Worm (Caenorhabditis elegans) whole organism, late embryonic: ENCODE data around the gene D2021.4.

Source experiments
- C08G9.2 ChIP-seq: sonication (generic microtip); optimal IDR thresholded peaks from 2 replicates; lab custom pipeline; 2016; ENCODE audit warnings: mild to moderate bottlenecking, missing genetic modification characterization, moderate library complexity, missing compliant biosample characterization
- K02D7.2 ChIP-seq: sonication (generic microtip); optimal IDR thresholded peaks from 2 replicates; lab custom pipeline; 2017; ENCODE audit warnings: mild to moderate bottlenecking, missing genetic modification characterization, missing compliant biosample characterization
- K09A11.1 ChIP-seq: sonication (generic microtip); optimal IDR thresholded peaks from 2 replicates; lab custom pipeline; 2017; ENCODE audit warnings: antibody characterized with exemption, mild to moderate bottlenecking, missing genetic modification characterization, missing compliant biosample characterization; ENCODE audit not compliant: insufficient read depth
- Y22D7AL.16 ChIP-seq: sonication (generic microtip); optimal IDR thresholded peaks from 2 replicates; lab custom pipeline; 2016; ENCODE audit warnings: missing genetic modification characterization, missing compliant biosample characterization
- ama-1 ChIP-seq: fragments of 150-350 bp; optimal IDR thresholded peaks from 2 replicates; lab custom pipeline; 2014
- ceh-14 ChIP-seq: sonication (generic microtip); optimal IDR thresholded peaks from 2 replicates; lab custom pipeline; 2016; ENCODE audit warnings: missing genotype, missing genetic modification characterization, missing compliant biosample characterization
- ceh-18 ChIP-seq: sonication (generic microtip); optimal IDR thresholded peaks from 2 replicates; lab custom pipeline; 2016; ENCODE audit warnings: missing genetic modification characterization, missing compliant biosample characterization
- ceh-2 ChIP-seq: sonication (generic microtip); optimal IDR thresholded peaks from 2 replicates; lab custom pipeline; 2016; ENCODE audit warnings: missing genotype, missing genetic modification characterization, missing compliant biosample characterization
- ceh-22 ChIP-seq: sonication (generic microtip); optimal IDR thresholded peaks from 2 replicates; lab custom pipeline; 2017; ENCODE audit warnings: missing biosample characterization, missing genetic modification characterization
- ceh-24 ChIP-seq: sonication (generic microtip); optimal IDR thresholded peaks from 2 replicates; lab custom pipeline; 2016; ENCODE audit warnings: mild to moderate bottlenecking, missing genetic modification characterization, missing compliant biosample characterization
- ceh-30 ChIP-seq: fragments of 150-350 bp; optimal IDR thresholded peaks from 2 replicates; lab custom pipeline; 2014; ENCODE audit warnings: missing biosample characterization, missing genetic modification characterization
- ceh-31 ChIP-seq: sonication (generic microtip); optimal IDR thresholded peaks from 2 replicates; lab custom pipeline; 2016; ENCODE audit warnings: missing genetic modification characterization, missing compliant biosample characterization
- ceh-48 ChIP-seq: sonication (generic microtip); optimal IDR thresholded peaks from 2 replicates; lab custom pipeline; 2016; ENCODE audit warnings: missing genetic modification characterization, inconsistent platforms, missing compliant biosample characterization
- che-1 ChIP-seq: sonication (generic microtip); optimal IDR thresholded peaks from 2 replicates; lab custom pipeline; 2016; ENCODE audit warnings: mild to moderate bottlenecking, missing genetic modification characterization, missing compliant biosample characterization
- dmd-4 ChIP-seq: sonication (generic microtip); optimal IDR thresholded peaks from 2 replicates; lab custom pipeline; 2016; ENCODE audit warnings: borderline replicate concordance, missing genetic modification characterization, missing compliant biosample characterization
- ets-4 ChIP-seq: sonication (generic microtip); optimal IDR thresholded peaks from 2 replicates; lab custom pipeline; 2016; ENCODE audit warnings: missing genetic modification characterization, missing compliant biosample characterization
- fax-1 ChIP-seq: sonication (generic microtip); optimal IDR thresholded peaks from 2 replicates; lab custom pipeline; 2016; ENCODE audit warnings: missing genotype, missing genetic modification characterization, missing compliant biosample characterization
- fkh-6 ChIP-seq: sonication (generic microtip); optimal IDR thresholded peaks from 2 replicates; lab custom pipeline; 2016; ENCODE audit warnings: missing genetic modification characterization, missing compliant biosample characterization
- gmeb-2 ChIP-seq: sonication (generic microtip); optimal IDR thresholded peaks from 2 replicates; lab custom pipeline; 2016; ENCODE audit warnings: missing genetic modification characterization, inconsistent platforms, missing compliant biosample characterization
- hlh-13 ChIP-seq: fragments of 200-800 bp; sonication (Bioruptor generic); optimal IDR thresholded peaks from 2 replicates; lab custom pipeline; 2018; ENCODE audit warnings: mild to moderate bottlenecking, missing genetic modification characterization, missing compliant biosample characterization
- hlh-15 ChIP-seq: sonication (generic microtip); optimal IDR thresholded peaks from 2 replicates; lab custom pipeline; 2016; ENCODE audit warnings: missing genetic modification characterization, missing compliant biosample characterization
- hlh-6 ChIP-seq: sonication (generic microtip); optimal IDR thresholded peaks from 2 replicates; lab custom pipeline; 2016; ENCODE audit warnings: missing genotype, missing genetic modification characterization, missing compliant biosample characterization
- hlh-8 ChIP-seq: sonication (generic microtip); optimal IDR thresholded peaks from 2 replicates; lab custom pipeline; 2016; ENCODE audit warnings: missing genotype, missing genetic modification characterization, missing compliant biosample characterization
- lim-6 ChIP-seq: sonication (generic microtip); optimal IDR thresholded peaks from 2 replicates; lab custom pipeline; 2016; ENCODE audit warnings: missing genetic modification characterization, missing compliant biosample characterization
- madf-2 ChIP-seq: sonication (generic microtip); optimal IDR thresholded peaks from 2 replicates; lab custom pipeline; 2017; ENCODE audit warnings: missing genetic modification characterization, missing compliant biosample characterization
- mec-3 ChIP-seq: sonication (generic microtip); optimal IDR thresholded peaks from 2 replicates; lab custom pipeline; 2016; ENCODE audit warnings: borderline replicate concordance, missing genetic modification characterization, missing compliant biosample characterization
- nfya-1 ChIP-seq: sonication (generic microtip); optimal IDR thresholded peaks from 2 replicates; lab custom pipeline; 2017; ENCODE audit warnings: missing genetic modification characterization, mild to moderate bottlenecking, missing compliant biosample characterization, antibody characterized with exemption, moderate library complexity
- nhr-11 ChIP-seq: fragments of 150-350 bp; optimal IDR thresholded peaks from 2 replicates; lab custom pipeline; 2014; ENCODE audit warnings: missing biosample characterization, missing genetic modification characterization
- nhr-232 ChIP-seq: sonication (generic microtip); optimal IDR thresholded peaks from 2 replicates; lab custom pipeline; 2016; ENCODE audit warnings: missing genetic modification characterization, missing compliant biosample characterization
- pat-9 ChIP-seq: fragments of 200-800 bp; sonication (Bioruptor generic); optimal IDR thresholded peaks from 2 replicates; lab custom pipeline; 2018; ENCODE audit warnings: mild to moderate bottlenecking, missing genetic modification characterization, moderate library complexity, missing compliant biosample characterization
- sdc-2 ChIP-seq: sonication (generic microtip); optimal IDR thresholded peaks from 2 replicates; lab custom pipeline; 2016; ENCODE audit warnings: missing genotype, missing genetic modification characterization, missing compliant biosample characterization
- sox-4 ChIP-seq: sonication (generic microtip); optimal IDR thresholded peaks from 2 replicates; lab custom pipeline; 2017; ENCODE audit warnings: mild to moderate bottlenecking, missing genetic modification characterization, inconsistent platforms, missing compliant biosample characterization
- syd-9 ChIP-seq: sonication (generic microtip); optimal IDR thresholded peaks from 2 replicates; lab custom pipeline; 2016; ENCODE audit warnings: mild to moderate bottlenecking, missing genetic modification characterization, moderate library complexity, missing compliant biosample characterization
- tbx-7 ChIP-seq: sonication (generic microtip); optimal IDR thresholded peaks from 2 replicates; lab custom pipeline; 2016; ENCODE audit warnings: missing genotype, missing genetic modification characterization, missing compliant biosample characterization
- ttx-3 ChIP-seq: sonication (generic microtip); optimal IDR thresholded peaks from 2 replicates; lab custom pipeline; 2016; ENCODE audit warnings: missing genetic modification reagents, missing genetic modification characterization, missing compliant biosample characterization
- unc-3 ChIP-seq, 2 experiments: fragments of 200-800 bp in 1 of 2; sonication (Bioruptor generic) in 1 of 2; sonication (generic microtip) in 1 of 2; conservative IDR thresholded peaks in 1 of 2; optimal IDR thresholded peaks in 1 of 2; 2 replicates each; pipeline versions ENCODE4 v1.3.6 to Lab custom; 2016 to 2022; ENCODE audit warnings: missing compliant biosample characterization in 2 of 2, missing genetic modification characterization in 2 of 2, missing genetic modification reagents in 1 of 2
- unc-42 ChIP-seq: sonication (generic microtip); optimal IDR thresholded peaks from 2 replicates; lab custom pipeline; 2016; ENCODE audit warnings: missing genotype, missing genetic modification characterization, missing compliant biosample characterization
- unc-86 ChIP-seq: sonication (generic microtip); optimal IDR thresholded peaks from 2 replicates; lab custom pipeline; 2016; ENCODE audit warnings: missing genetic modification characterization, missing compliant biosample characterization
- zip-5 ChIP-seq: sonication (generic microtip); optimal IDR thresholded peaks from 2 replicates; lab custom pipeline; 2016; ENCODE audit warnings: missing genetic modification characterization, missing compliant biosample characterization
- ztf-16 ChIP-seq: sonication (generic microtip); optimal IDR thresholded peaks from 2 replicates; lab custom pipeline; 2017; ENCODE audit warnings: missing genetic modification characterization, missing compliant biosample characterization

D2021.4 gene

ce11 chrX:8584825-8585384 lies 36.0 kb upstream of the D2021.4 start:
- no peak for TF ChIP-seq tbx-7 (tag; lab: Kevin White, UChicago)
- no peak for TF ChIP-seq ceh-24 (tag; lab: Kevin White, UChicago)
- no peak for TF ChIP-seq pat-9 (tag; lab: Kevin White, UChicago)
- no peak for TF ChIP-seq ceh-14 (tag; lab: Kevin White, UChicago)
- TF ChIP-seq ceh-22: no peak
- TF ChIP-seq ttx-3: no peak
- no peak for TF ChIP-seq ztf-16 (tag; lab: Kevin White, UChicago)
- TF ChIP-seq C08G9.2 (tag; lab: Kevin White, UChicago): no peak
- no peak for TF ChIP-seq hlh-6 (tag; lab: Kevin White, UChicago)
- no peak for TF ChIP-seq ets-4 (tag; lab: Kevin White, UChicago)
- TF ChIP-seq ama-1 (lab: Kevin White, UChicago): no peak
- TF ChIP-seq ceh-48 (tag; lab: Kevin White, UChicago): no peak
- no peak for TF ChIP-seq gmeb-2 (tag; lab: Kevin White, UChicago)
- TF ChIP-seq hlh-13 (GFP tag; lab: Kevin White, UChicago): no peak
- no peak for TF ChIP-seq ceh-18
- TF ChIP-seq syd-9 (tag; lab: Kevin White, UChicago): no peak
- no peak for TF ChIP-seq K02D7.2 (tag; lab: Kevin White, UChicago)
- TF ChIP-seq unc-86 (tag; lab: Kevin White, UChicago): no peak
- TF ChIP-seq, all 69 proteins: peak for 0

ce11 chrX:8582767-8583360 lies 34.0 kb upstream of the D2021.4 start:
- TF ChIP-seq fkh-6 (tag; lab: Kevin White, UChicago): no peak
- no peak for TF ChIP-seq unc-86 (tag; lab: Kevin White, UChicago)
- no peak for TF ChIP-seq hlh-8 (tag; lab: Kevin White, UChicago)
- TF ChIP-seq ceh-48 (tag; lab: Kevin White, UChicago): no peak
- no peak for TF ChIP-seq fax-1 (tag; lab: Kevin White, UChicago)
- TF ChIP-seq ceh-30: no peak
- TF ChIP-seq unc-42: no peak
- no peak for TF ChIP-seq K09A11.1
- TF ChIP-seq nhr-11: no peak
- no peak for TF ChIP-seq K02D7.2 (tag; lab: Kevin White, UChicago)

ce11 chrX:8581447-8581846 lies 32.6 kb upstream of the D2021.4 start, which contains the start of gene F18E9.8:
Gene F18E9.8 (minus strand): TSS chrX:8581547.
- no peak for TF ChIP-seq Y22D7AL.16 (tag; lab: Kevin White, UChicago)
- no peak for TF ChIP-seq nfya-1
- no peak for TF ChIP-seq ceh-31 (tag; lab: Kevin White, UChicago)
- TF ChIP-seq unc-42: no peak
- TF ChIP-seq K02D7.2 (tag; lab: Kevin White, UChicago): no peak
- TF ChIP-seq madf-2 (tag; lab: Kevin White, UChicago): no peak
- no peak for TF ChIP-seq ceh-2
- TF ChIP-seq sox-4 (tag; lab: Kevin White, UChicago): no peak
- no peak for TF ChIP-seq sdc-2 (tag; lab: Kevin White, UChicago)
- TF ChIP-seq lim-6: no peak
- TF ChIP-seq dmd-4 (tag; lab: Kevin White, UChicago): no peak
- TF ChIP-seq che-1 (tag; lab: Kevin White, UChicago): no peak
- no peak for TF ChIP-seq fkh-6 (tag; lab: Kevin White, UChicago)
- no peak for TF ChIP-seq hlh-15
- no peak for TF ChIP-seq syd-9 (tag; lab: Kevin White, UChicago)
- TF ChIP-seq nhr-232 (tag; lab: Kevin White, UChicago): no peak

ce11 chrX:8580217-8580616 lies 31.3 kb upstream of the D2021.4 start, which contains the start of gene F18E9.4:
Gene F18E9.4 (plus strand): TSS chrX:8580517.
- no peak for TF ChIP-seq zip-5 (tag; lab: Kevin White, UChicago)
- no peak for TF ChIP-seq hlh-8 (tag; lab: Kevin White, UChicago)
- TF ChIP-seq che-1 (tag; lab: Kevin White, UChicago): no peak
- TF ChIP-seq unc-3 (GFP tag; conservative IDR thresholded peaks at IDR 0.05; lab: Robert Waterston, UW): no peak
- TF ChIP-seq unc-3 (tag; optimal IDR thresholded peaks at IDR 0.05; lab: Kevin White, UChicago): no peak
- no peak for TF ChIP-seq mec-3
- no peak for TF ChIP-seq gmeb-2 (tag; lab: Kevin White, UChicago)
- no peak for TF ChIP-seq ceh-48 (tag; lab: Kevin White, UChicago)
- no peak for TF ChIP-seq ceh-14 (tag; lab: Kevin White, UChicago)
- TF ChIP-seq Y22D7AL.16 (tag; lab: Kevin White, UChicago): no peak
- no peak for TF ChIP-seq K02D7.2 (tag; lab: Kevin White, UChicago)
- TF ChIP-seq ttx-3: no peak
